Worm (Caenorhabditis elegans): Measurements from ENCODE around the gene pqn-74.

pqn-74 gene

DNA sequence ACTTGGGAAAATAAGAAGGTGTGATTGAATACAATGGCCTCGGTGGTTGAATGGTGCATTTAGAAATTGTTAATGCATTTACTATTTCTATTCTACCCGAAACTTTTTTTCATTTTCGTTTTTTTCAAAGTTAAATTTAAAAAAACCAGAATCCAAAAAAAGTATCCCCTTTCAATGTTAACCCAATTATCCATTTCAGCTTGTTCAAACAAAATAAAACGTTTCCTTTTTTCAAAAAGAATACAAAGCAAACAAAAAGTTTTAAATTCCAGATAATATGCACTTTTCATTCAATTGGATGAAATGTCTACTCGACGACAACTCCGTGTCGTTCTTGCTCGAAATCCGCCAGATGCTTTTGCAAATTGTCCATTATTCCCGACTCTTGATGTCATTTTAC is 11.3 kb upstream of the pqn-74 start, which contains the start of gene W02A2.5:
Gene W02A2.5, plus strand, starts transcription at position 301 of the 400 bp plus-strand sequence.
- TF ChIP-seq unc-62 (GFP tag; optimal IDR thresholded peaks at IDR 0.05) = no peak

DNA sequence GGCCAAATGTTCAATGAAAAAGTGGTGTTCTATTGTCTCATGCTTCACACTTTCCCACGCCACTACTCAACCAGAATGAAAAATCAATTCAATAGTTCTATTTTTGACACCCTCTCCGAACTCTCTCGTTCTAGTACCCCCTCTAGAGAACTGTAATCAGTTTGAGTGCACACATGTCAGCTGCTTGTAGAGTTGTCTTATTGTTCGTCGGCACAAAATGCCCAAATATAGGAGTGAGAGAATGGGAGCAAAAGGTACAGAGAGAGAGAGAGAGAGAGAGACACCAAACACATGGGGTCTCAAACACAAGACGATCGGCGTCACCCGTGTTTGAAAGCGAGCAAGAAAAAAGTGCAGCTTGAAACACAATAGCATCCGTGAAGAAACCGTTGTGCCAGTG is 3.1 kb upstream of the pqn-74 start:
- no peak for TF ChIP-seq unc-62 (GFP tag; optimal IDR thresholded peaks at IDR 0.05)

DNA sequence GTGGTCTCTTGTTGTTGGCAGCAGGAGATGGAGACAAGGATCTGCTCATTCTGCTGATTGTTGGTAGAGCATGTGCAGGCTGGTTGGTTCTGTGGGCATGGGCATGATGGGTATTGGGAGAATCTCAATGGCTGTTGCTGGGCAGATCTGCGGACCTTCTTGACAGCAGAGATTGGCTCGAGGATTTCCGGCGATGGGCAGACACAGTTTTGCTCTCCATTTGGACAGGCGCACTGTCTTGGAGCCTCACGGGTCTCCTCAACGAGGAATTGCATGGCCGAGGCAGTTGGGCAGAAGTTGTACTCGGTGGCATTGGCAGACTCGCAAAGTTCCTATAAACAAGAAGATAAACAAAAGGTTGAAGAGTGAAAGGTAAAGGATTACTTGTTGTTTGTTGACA is 659 bp downstream of the pqn-74 start:
- TF ChIP-seq unc-62 (GFP tag; optimal IDR thresholded peaks at IDR 0.05) = no peak

DNA sequence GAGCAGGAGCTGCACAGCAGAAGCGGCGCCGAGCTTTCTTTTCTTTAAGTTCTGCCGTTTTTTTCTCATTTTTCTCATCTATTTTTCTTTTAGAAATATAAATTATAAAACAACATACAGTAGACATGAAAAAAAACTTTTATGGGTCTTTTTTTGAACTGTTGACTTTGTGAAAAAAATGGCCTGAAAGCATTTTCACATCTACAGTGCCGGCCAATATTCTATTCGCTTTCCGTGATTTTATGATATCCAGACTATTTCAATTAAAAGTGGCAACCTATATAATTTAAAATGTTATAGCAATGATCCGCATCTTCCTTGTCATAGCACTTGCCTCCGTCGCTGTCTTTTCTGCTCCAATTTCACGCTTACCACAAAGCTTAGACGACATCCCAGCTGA is 3.1 kb downstream of the pqn-74 start, which contains the start of gene far-6:
Gene far-6, plus strand, starts transcription at position 301 of the 400 bp plus-strand sequence.
- TF ChIP-seq unc-62 (GFP tag; optimal IDR thresholded peaks at IDR 0.05) = no peak

DNA sequence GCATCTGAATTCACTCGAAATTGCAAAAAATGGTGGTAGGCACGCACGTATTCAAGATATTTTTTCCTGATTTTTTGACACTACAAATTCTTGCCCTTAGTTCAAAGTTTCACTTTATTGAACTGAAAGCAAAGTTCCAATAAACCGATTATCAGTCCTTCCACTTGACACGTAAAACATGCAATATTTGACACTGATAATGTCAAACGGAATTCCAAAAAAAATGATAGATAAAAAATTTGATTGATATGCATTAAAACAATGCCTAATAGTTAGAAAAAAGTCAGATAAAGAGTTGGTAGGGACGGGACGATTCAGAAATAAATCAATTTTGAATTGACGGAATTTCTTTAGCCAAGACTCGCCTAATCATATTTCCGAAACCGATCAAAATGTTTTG is 4.1 kb downstream of the pqn-74 start:
- no peak for TF ChIP-seq unc-62 (GFP tag; optimal IDR thresholded peaks at IDR 0.05)

DNA sequence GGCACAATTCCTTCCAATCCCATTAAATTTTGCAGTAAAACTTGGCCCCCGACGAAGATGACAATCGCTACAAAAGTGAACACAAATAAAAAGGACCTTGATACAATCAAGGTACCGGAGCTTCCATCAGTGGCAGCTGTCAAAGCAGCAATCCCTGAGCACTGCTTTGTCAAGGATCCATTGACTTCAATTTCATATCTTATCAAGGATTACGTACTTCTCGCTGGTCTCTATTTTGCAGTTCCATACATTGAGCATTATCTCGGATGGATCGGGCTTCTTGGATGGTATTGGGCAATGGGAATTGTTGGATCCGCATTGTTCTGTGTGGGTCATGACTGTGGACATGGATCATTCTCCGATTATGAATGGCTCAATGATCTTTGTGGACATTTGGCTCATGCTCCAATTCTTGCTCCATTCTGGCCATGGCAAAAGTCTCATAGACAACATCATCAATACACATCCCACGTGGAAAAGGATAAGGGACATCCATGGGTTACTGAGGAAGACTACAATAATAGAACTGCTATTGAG is 7.3 kb downstream of the pqn-74 start, which contains the start of gene fat-2:
Gene fat-2, plus strand, starts transcription at position 51 of the 537 bp plus-strand sequence.
- TF ChIP-seq unc-62 (GFP tag; optimal IDR thresholded peaks at IDR 0.05) = no peak

DNA sequence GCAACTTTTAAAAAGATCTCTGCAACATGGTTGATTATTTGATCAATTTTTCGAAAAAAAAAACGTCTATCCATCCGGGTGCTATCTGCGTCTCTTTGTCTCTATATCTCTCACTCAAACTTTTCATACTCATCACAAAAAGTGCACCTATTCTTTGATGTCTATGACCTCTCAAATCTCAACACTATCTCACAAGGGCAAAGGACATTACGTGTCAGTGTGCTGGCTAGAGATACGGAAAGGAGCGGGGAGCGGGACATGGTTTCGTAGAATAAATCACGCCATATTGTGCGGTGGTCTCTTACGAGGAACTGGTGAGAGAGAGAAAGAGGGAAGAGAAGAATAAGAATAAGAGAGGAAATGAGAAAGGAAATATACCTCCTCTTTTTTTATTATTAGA is 8.8 kb downstream of the pqn-74 start:
- no peak for TF ChIP-seq unc-62 (GFP tag; optimal IDR thresholded peaks at IDR 0.05)

DNA sequence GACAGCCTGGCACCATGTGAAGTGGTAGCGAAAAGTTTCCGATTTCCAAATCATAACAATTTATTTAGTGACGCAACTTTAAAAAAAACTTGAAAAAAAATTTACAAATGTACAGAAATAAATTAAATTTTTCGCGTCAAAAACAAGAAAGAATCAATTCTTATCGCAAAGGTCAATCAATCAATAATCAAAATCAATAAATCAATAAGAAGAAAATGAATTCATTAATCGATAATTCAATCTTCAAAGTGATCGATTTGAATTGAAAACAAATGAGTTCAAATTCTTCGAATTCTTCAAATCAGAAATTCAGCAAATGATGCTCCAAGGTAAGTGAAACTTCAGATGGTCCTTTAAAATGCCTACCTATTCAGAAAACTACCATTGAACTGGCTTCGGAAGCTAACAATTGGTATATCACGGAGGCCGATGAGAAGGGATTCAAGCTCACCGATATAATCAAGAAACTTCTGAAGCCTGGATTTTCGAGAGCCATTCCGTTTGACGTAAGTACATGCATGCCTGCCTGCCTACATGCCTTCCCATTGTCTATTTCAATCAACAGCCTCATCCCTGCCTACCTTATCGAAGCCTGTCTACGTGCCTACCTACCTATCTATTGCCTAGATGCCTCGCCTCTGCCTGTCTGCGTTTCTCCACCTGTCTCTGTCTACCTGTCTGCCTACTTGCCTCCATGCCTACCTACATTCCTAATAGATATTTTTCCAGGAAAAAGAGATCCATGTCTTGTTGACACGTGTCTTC is 11.1 kb downstream of the pqn-74 start:
- TF ChIP-seq unc-62 (GFP tag; optimal IDR thresholded peaks at IDR 0.05) = no peak

DNA sequence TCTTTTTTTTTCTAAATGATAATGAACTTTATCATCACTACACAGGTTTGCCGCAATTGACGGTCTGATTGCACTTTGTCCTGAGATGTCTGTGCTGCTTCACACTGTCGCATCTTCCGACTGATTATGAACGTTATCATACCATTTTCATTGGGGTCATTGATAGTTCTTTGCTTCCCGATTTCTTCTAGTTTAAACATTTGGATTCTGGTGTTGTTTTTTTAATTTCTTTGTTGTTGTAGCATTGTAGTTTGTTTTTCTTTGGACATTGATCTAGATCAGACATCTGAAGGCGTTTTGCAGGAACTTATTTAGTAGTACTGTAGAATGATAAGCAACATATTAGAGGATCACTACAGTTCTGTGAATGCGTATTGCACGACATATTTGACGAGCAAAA is 12.4 kb downstream of the pqn-74 start:
- no peak for TF ChIP-seq unc-62 (GFP tag; optimal IDR thresholded peaks at IDR 0.05)

DNA sequence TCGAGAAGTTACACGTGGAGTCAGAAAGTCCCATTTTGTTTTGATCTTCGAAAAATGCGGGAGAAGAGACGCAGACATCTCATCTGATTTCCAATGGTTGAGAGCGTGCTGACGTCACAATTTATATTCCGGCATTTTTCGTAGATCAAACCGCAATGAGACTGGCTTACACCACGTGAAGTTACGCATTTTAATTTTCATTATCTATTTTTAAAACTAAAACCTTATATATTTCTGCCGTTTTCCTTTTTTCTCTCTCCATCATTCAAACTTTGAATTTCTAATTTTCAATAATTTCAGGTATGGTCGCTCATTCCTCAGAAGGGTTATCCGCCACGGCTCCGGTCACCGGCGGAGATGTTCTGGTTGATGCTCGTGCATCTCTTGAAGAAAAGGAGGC is 15.9 kb downstream of the pqn-74 start, which contains the start of gene fat-1:
Gene fat-1, plus strand, starts transcription at position 301 of the 400 bp plus-strand sequence.
- no peak for TF ChIP-seq unc-62 (GFP tag; optimal IDR thresholded peaks at IDR 0.05)

DNA sequence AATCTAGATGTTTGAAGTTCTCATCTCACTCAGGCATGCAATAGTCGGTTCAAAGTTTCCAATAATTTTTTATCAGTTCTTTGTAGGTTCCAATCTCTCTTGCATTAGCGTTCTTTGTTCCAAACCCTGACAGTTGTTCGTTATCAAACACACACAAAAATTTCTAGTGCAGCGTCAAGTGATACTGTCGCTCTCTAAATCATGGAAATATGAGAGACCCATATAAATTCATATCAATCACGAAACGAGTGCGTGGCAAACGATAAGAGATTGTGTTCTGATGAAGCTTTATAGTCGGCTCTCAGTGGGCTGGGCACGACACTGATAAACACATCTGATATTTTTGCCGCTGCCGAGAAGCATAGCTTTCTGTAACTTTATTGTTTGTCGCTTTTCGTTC is 17.0 kb downstream of the pqn-74 start:
- TF ChIP-seq unc-62 (GFP tag; optimal IDR thresholded peaks at IDR 0.05) = no peak

DNA sequence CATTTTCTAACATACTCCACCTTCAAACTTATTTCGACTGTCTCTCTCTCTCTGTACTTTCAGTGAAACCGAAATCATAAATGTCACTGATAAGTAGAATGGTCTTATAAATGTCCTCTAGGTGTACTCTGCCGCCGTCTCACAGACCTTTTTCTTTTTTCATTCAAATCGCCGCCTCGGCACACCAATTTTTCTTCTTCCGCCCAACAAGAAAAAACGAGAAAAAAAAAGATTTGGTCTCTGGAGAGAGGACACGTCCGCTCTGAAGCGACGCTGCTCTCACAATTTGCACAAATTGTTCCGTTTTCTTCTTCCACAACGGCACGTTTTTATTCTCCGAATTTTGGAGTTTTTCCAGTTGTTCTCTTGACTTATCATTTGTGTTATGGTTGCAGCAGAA is 18.1 kb downstream of the pqn-74 start:
- TF ChIP-seq unc-62 (GFP tag; optimal IDR thresholded peaks at IDR 0.05) = no peak

DNA sequence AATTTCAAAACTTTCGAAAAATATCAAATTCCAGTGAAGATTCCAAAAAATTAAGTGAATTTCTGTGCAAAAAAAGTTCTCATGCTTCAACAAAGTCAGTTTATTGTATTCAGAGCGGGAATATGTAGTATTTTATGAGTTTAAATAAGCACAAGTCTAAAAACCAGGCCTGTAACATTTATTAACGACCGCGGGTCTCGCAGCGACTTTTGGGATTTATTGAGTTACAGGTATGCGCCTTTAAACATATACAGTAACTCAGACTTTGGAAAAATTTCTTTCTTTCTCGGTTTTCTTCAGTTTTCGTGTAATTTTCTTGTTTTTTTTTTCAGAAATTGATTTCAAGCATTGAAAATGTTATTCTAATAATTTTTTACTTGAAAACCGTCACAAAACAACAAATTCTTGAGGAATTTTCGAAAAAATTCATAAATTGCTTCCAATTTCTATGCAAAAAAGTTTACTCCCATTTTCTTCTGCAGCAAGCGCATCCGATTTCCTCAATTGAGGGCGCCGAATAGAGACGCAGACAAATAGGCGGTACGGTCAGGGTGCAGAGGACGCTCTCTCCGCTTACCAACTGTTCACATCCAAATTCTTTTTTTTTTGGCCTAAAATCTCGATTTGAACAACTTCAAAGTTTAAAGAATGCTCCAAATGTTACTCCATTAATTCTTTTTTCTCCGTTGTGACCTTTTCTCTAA is 19.7 kb downstream of the pqn-74 start:
- TF ChIP-seq unc-62 (GFP tag; optimal IDR thresholded peaks at IDR 0.05) = no peak

DNA sequence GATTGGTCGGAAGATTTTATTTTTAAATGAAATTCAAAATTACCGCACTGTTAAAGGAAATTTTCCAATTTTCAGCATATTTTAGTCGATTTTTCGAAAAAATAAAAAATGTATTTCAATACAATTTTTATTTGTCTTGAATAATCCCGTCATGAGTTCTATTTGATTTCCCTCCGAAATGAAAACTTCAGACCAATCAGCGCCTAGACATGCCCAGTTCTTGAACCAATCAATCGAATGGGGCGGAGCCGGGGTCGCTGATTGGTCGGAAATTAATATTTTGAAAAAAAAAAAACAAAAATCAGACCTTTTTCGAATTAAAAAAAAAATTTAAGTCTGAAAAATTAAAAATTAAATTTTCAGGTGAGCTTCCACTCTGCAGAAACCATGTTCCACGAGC is 21.6 kb downstream of the pqn-74 start:
- TF ChIP-seq unc-62 (GFP tag; optimal IDR thresholded peaks at IDR 0.05) = no peak

DNA sequence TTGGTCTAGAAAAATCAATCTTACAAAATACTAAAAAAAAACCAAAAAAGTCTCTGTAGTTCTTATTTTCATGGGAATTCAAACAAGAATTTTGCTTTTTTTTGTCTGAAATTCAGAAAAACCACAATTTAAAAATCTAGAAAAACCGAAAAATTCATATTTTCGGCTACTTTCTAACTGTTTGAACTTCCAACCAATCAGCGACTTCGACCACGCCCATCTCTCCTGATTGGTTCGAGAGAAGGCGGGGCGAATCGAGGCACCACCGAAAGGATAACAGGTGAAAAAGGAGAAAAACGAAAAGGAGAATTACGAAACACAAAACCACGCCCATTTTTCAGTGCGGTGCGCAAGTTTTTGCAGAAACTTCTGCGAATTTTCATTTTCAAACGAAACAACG is 26.4 kb downstream of the pqn-74 start:
- TF ChIP-seq unc-62 (GFP tag; optimal IDR thresholded peaks at IDR 0.05) = no peak

DNA sequence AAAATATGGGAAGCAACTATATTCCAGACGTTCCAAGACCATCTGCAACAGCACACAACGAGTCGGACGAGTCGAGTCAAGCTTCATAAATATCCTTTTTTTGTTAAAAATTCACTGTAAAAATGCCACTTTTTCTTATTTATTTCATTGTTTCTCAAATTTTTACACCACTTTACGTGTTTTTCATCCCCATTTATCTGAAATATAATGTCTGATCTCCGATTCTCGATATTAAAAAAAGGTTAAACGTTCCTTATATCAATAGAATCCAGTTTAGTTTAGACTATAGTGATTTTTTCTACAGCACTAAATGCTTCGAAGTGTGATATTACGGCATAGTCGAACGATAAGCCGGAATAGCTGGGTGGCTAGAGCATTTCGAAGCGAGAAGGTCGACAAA is 27.8 kb downstream of the pqn-74 start, which contains the start of gene Y67H2A.7:
Gene Y67H2A.7, plus strand, starts transcription at position 301 of the 400 bp plus-strand sequence.
- TF ChIP-seq unc-62 (GFP tag; optimal IDR thresholded peaks at IDR 0.05) = no peak

DNA sequence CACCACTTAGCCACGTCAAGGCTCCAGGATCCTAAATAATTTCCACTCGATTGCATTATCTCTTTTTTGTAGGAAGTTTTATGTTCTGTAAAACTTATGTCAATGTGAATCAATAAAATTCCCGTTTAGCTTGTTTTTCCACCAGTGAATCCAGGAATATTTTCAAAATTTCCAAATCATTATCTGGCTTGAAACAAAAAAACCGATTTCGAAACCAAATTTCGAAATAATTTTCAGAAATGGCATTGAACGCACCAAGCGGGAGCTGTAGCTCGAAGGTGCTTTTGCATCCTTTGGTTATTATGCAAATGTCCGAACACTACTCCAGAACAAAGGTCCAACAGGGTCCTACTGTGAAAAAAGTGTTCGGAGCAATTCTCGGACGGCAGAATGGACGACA is 30.6 kb downstream of the pqn-74 start, which contains the start of gene csn-6:
Gene csn-6, plus strand, starts transcription at position 234 of the 400 bp plus-strand sequence.
- TF ChIP-seq unc-62 (GFP tag; optimal IDR thresholded peaks at IDR 0.05) = no peak
